Worm (Caenorhabditis elegans) whole organism, L2 larva: ENCODE measurements around the gene catp-8.

Experiments used
- R02D3.7 ChIP-seq: fragments of 150-350 bp; optimal IDR thresholded peaks from 2 replicates; lab custom pipeline; 2014; ENCODE audit warnings: missing biosample characterization, missing genetic modification characterization
- Y55F3AM.14 ChIP-seq: fragments of 200-800 bp; sonication (Bioruptor generic); optimal IDR thresholded peaks from 2 replicates; lab custom pipeline; 2018; ENCODE audit warnings: mild to moderate bottlenecking, missing genetic modification characterization, missing compliant biosample characterization
- ZK546.5 ChIP-seq: sonication (generic microtip); optimal IDR thresholded peaks from 2 replicates; lab custom pipeline; 2017; ENCODE audit warnings: missing biosample characterization, missing genetic modification characterization
- alr-1 ChIP-seq: fragments of 150-350 bp; optimal IDR thresholded peaks from 2 replicates; lab custom pipeline; 2014; ENCODE audit warnings: missing biosample characterization, missing genetic modification characterization
- aly-2 ChIP-seq: fragments of 150-350 bp; optimal IDR thresholded peaks from 2 replicates; lab custom pipeline; 2014; ENCODE audit warnings: missing biosample characterization, missing genetic modification characterization
- ama-1 ChIP-seq: fragments of 150-350 bp; optimal IDR thresholded peaks from 2 replicates; lab custom pipeline; 2018; ENCODE audit warnings: inconsistent platforms
- blmp-1 ChIP-seq: sonication (generic microtip); optimal IDR thresholded peaks from 2 replicates; lab custom pipeline; 2017; ENCODE audit warnings: missing genetic modification characterization, mild to moderate bottlenecking, missing compliant biosample characterization, antibody characterized with exemption, moderate library complexity; ENCODE audit not compliant: insufficient read depth
- ceh-16 ChIP-seq: fragments of 150-350 bp; optimal IDR thresholded peaks from 2 replicates; lab custom pipeline; 2014; ENCODE audit warnings: missing biosample characterization, missing genetic modification characterization
- ceh-82 ChIP-seq: fragments of 150-350 bp; optimal IDR thresholded peaks from 2 replicates; lab custom pipeline; 2014; ENCODE audit warnings: missing biosample characterization, missing genetic modification characterization
- dmd-4 ChIP-seq: sonication (generic microtip); optimal IDR thresholded peaks from 2 replicates; lab custom pipeline; 2017; ENCODE audit warnings: missing biosample characterization, missing genetic modification characterization
- egl-27 ChIP-seq: sonication (generic microtip); optimal IDR thresholded peaks from 3 replicates; lab custom pipeline; 2017; ENCODE audit warnings: missing biosample characterization, missing genetic modification reagents, missing genetic modification characterization
- elt-3 ChIP-seq: sonication (generic microtip); optimal IDR thresholded peaks from 2 replicates; lab custom pipeline; 2017; ENCODE audit warnings: missing biosample characterization, missing genetic modification characterization
- fos-1 ChIP-seq: fragments of 150-350 bp; optimal IDR thresholded peaks from 2 replicates; lab custom pipeline; 2014; ENCODE audit warnings: missing biosample characterization, missing genetic modification characterization
- lin-11 ChIP-seq: fragments of 150-350 bp; sonication (generic microtip); optimal IDR thresholded peaks from 2 replicates; lab custom pipeline; 2014; ENCODE audit warnings: missing biosample characterization, missing genetic modification characterization, inconsistent platforms, mixed read lengths
- lin-13 ChIP-seq: fragments of 150-350 bp; optimal IDR thresholded peaks from 2 replicates; lab custom pipeline; 2014; ENCODE audit warnings: missing biosample characterization, missing genetic modification reagents, missing genetic modification characterization
- lin-39 ChIP-seq: fragments of 150-350 bp; optimal IDR thresholded peaks from 2 replicates; lab custom pipeline; 2014; ENCODE audit warnings: missing biosample characterization, missing genetic modification reagents, missing genetic modification characterization
- lsy-2 ChIP-seq, 2 experiments: fragments of 150-350 bp in 1 of 2; sonication (generic microtip) in 1 of 2; optimal IDR thresholded peaks; 2 replicates each; lab custom pipeline; 2014 to 2017; ENCODE audit warnings: missing biosample characterization in 2 of 2, missing genetic modification characterization in 2 of 2
- mab-5 ChIP-seq: fragments of 150-350 bp; optimal IDR thresholded peaks from 2 replicates; lab custom pipeline; 2014; ENCODE audit warnings: missing biosample characterization, missing genetic modification characterization
- mdl-1 ChIP-seq, 2 experiments: fragments of 150-350 bp in 1 of 2; sonication (generic microtip) in 1 of 2; optimal IDR thresholded peaks; 2 replicates each; lab custom pipeline; 2017; ENCODE audit warnings: missing biosample characterization in 2 of 2, missing genetic modification characterization in 2 of 2
- nhr-10 ChIP-seq: sonication (generic microtip); optimal IDR thresholded peaks from 2 replicates; lab custom pipeline; 2017; ENCODE audit warnings: missing biosample characterization, missing genetic modification characterization
- nhr-129 ChIP-seq: fragments of 150-350 bp; optimal IDR thresholded peaks from 2 replicates; lab custom pipeline; 2014; ENCODE audit warnings: missing biosample characterization, missing genetic modification characterization
- nhr-23 ChIP-seq: fragments of 150-350 bp; optimal IDR thresholded peaks from 2 replicates; lab custom pipeline; 2014; ENCODE audit warnings: missing biosample characterization, missing genetic modification reagents, missing genetic modification characterization
- nhr-25 ChIP-seq: fragments of 150-350 bp; sonication (generic microtip); optimal IDR thresholded peaks from 3 replicates; lab custom pipeline; 2014; ENCODE audit warnings: missing biosample characterization, missing genetic modification characterization
- nhr-6 ChIP-seq: fragments of 150-350 bp; optimal IDR thresholded peaks from 2 replicates; lab custom pipeline; 2014; ENCODE audit warnings: missing biosample characterization, missing genetic modification characterization
- peb-1 ChIP-seq: fragments of 150-350 bp; optimal IDR thresholded peaks from 2 replicates; lab custom pipeline; 2014; ENCODE audit warnings: missing biosample characterization, missing genetic modification characterization
- sem-4 ChIP-seq: fragments of 150-350 bp; optimal IDR thresholded peaks from 2 replicates; lab custom pipeline; 2014; ENCODE audit warnings: missing biosample characterization, missing genetic modification reagents, missing genetic modification characterization
- sma-9 ChIP-seq, 2 experiments: fragments of 150-350 bp in 1 of 2; sonication (generic microtip) in 1 of 2; optimal IDR thresholded peaks; 2 replicates each; lab custom pipeline; 2014 to 2016; ENCODE audit warnings: missing genetic modification characterization in 2 of 2, mild to moderate bottlenecking in 1 of 2, missing biosample characterization in 1 of 2, missing compliant biosample characterization in 1 of 2, missing genetic modification reagents in 1 of 2, moderate library complexity in 1 of 2
- zag-1 ChIP-seq: fragments of 150-350 bp; optimal IDR thresholded peaks from 2 replicates; lab custom pipeline; 2014; ENCODE audit warnings: missing biosample characterization, missing genetic modification characterization
- ztf-11 ChIP-seq: sonication (generic microtip); optimal IDR thresholded peaks from 2 replicates; lab custom pipeline; 2017; ENCODE audit warnings: missing biosample characterization, missing genetic modification characterization

The catp-8 gene

ce11 chrIV:11431448-11431847 lies 47.6 kb downstream of the catp-8 start:
- TF ChIP-seq zag-1 (tag; lab: Kevin White, UChicago) (no peak), R02D3.7 (no peak), ZK546.5 (no peak), mdl-1 (tag; optimal IDR thresholded peaks at IDR 0.05; lab: Kevin White, UChicago) (no peak), nhr-23 (tag; lab: Kevin White, UChicago) (no peak), aly-2 (tag; lab: Kevin White, UChicago) (no peak), nhr-10 (tag; lab: Kevin White, UChicago) (no peak), blmp-1 (tag; lab: Kevin White, UChicago) (no peak), lin-13 (GFP tag; lab: Kevin White, UChicago) (no peak), nhr-129 (tag; lab: Kevin White, UChicago) (no peak), dmd-4 (tag; lab: Kevin White, UChicago) (no peak), elt-3 (tag; lab: Kevin White, UChicago) (no peak), mab-5 (tag; lab: Kevin White, UChicago) (no peak), lsy-2 (tag; optimal IDR thresholded peaks at IDR 0.05; lab: Kevin White, UChicago) (no peak), nhr-6 (tag; lab: Kevin White, UChicago) (no peak), lin-11 (tag; lab: Kevin White, UChicago) (no peak), sem-4 (no peak)

- no peak for TF ChIP-seq nhr-10 (tag; lab: Kevin White, UChicago)
- no peak for TF ChIP-seq ama-1 (lab: Kevin White, UChicago)
- no peak for TF ChIP-seq sma-9 (GFP tag; optimal IDR thresholded peaks at IDR 0.05; lab: Kevin White, UChicago)
- no peak for TF ChIP-seq sma-9 (tag; optimal IDR thresholded peaks at IDR 0.05; lab: Kevin White, UChicago)
- TF ChIP-seq nhr-129 (tag; lab: Kevin White, UChicago), result no peak
- TF ChIP-seq ztf-11 (tag; lab: Kevin White, UChicago), result no peak
- no peak for TF ChIP-seq ZK546.5
- no peak for TF ChIP-seq lin-39 (tag; lab: Kevin White, UChicago)
- TF ChIP-seq fos-1, result no peak
- no peak for TF ChIP-seq peb-1 (tag; lab: Kevin White, UChicago)
- no peak for TF ChIP-seq R02D3.7
- TF ChIP-seq nhr-23 (tag; lab: Kevin White, UChicago), result no peak
- no peak for TF ChIP-seq ceh-82
- no peak for TF ChIP-seq mdl-1 (tag; optimal IDR thresholded peaks at IDR 0.05; lab: Kevin White, UChicago)
- TF ChIP-seq mab-5 (tag; lab: Kevin White, UChicago), result no peak
Observed at ce11 chrIV:11425442-11425841, 53.6 kb downstream of the catp-8 start, which contains the start of gene kin-4. Gene kin-4 (plus strand): TSS chrIV:11425742.

ce11 chrIV:11424830-11425229 lies 54.2 kb downstream of the catp-8 start, which contains the start of gene F22B3.8:
Gene F22B3.8 (minus strand): TSS chrIV:11424930.
- no peak for TF ChIP-seq mdl-1 (tag; optimal IDR thresholded peaks at IDR 0.05; lab: Kevin White, UChicago)
- TF ChIP-seq ceh-16, result no peak
- no peak for TF ChIP-seq nhr-25 (tag; lab: Kevin White, UChicago)
- TF ChIP-seq ZK546.5, result no peak
- no peak for TF ChIP-seq lin-11 (tag; lab: Kevin White, UChicago)
- TF ChIP-seq mab-5 (tag; lab: Kevin White, UChicago), result no peak
- no peak for TF ChIP-seq alr-1 (tag; lab: Kevin White, UChicago)
- no peak for TF ChIP-seq Y55F3AM.14 (GFP tag; lab: Kevin White, UChicago)
- TF ChIP-seq egl-27 (tag; lab: Kevin White, UChicago), result no peak
- no peak for TF ChIP-seq nhr-10 (tag; lab: Kevin White, UChicago)
- TF ChIP-seq sma-9 (GFP tag; optimal IDR thresholded peaks at IDR 0.05; lab: Kevin White, UChicago), result no peak
- TF ChIP-seq sma-9 (tag; optimal IDR thresholded peaks at IDR 0.05; lab: Kevin White, UChicago), result no peak
- TF ChIP-seq, all 48 proteins: peak for 0
